Worm (Caenorhabditis elegans) whole organism, L2 larva: Measurements from ENCODE around the gene srbc-79.

Source experiments
- C34F6.9 ChIP-seq: fragments of 150-350 bp; optimal IDR thresholded peaks from 2 replicates; lab custom pipeline; 2014; ENCODE audit warnings: missing biosample characterization, missing genetic modification characterization
- F13H6.1 ChIP-seq: sonication (generic microtip); optimal IDR thresholded peaks from 2 replicates; lab custom pipeline; 2016; ENCODE audit warnings: missing genetic modification characterization, missing compliant biosample characterization
- R02D3.7 ChIP-seq: fragments of 150-350 bp; optimal IDR thresholded peaks from 2 replicates; lab custom pipeline; 2014; ENCODE audit warnings: missing biosample characterization, missing genetic modification characterization
- ama-1 ChIP-seq: fragments of 150-350 bp; optimal IDR thresholded peaks from 2 replicates; lab custom pipeline; 2018; ENCODE audit warnings: inconsistent platforms
- ceh-82 ChIP-seq: fragments of 150-350 bp; optimal IDR thresholded peaks from 2 replicates; lab custom pipeline; 2014; ENCODE audit warnings: missing biosample characterization, missing genetic modification characterization
- crh-2 ChIP-seq: sonication (generic microtip); optimal IDR thresholded peaks from 2 replicates; lab custom pipeline; 2017; ENCODE audit warnings: missing biosample characterization, missing genetic modification characterization
- dmd-4 ChIP-seq: sonication (generic microtip); optimal IDR thresholded peaks from 2 replicates; lab custom pipeline; 2017; ENCODE audit warnings: missing biosample characterization, missing genetic modification characterization
- egl-27 ChIP-seq: sonication (generic microtip); optimal IDR thresholded peaks from 3 replicates; lab custom pipeline; 2017; ENCODE audit warnings: missing biosample characterization, missing genetic modification reagents, missing genetic modification characterization
- elt-1 ChIP-seq: fragments of 150-350 bp; optimal IDR thresholded peaks from 2 replicates; lab custom pipeline; 2014; ENCODE audit warnings: missing biosample characterization, missing genetic modification characterization
- fos-1 ChIP-seq: fragments of 150-350 bp; optimal IDR thresholded peaks from 2 replicates; lab custom pipeline; 2014; ENCODE audit warnings: missing biosample characterization, missing genetic modification characterization
- gmeb-1 ChIP-seq: fragments of 150-350 bp; optimal IDR thresholded peaks from 2 replicates; lab custom pipeline; 2014; ENCODE audit warnings: missing biosample characterization, missing genetic modification characterization
- lin-13 ChIP-seq: fragments of 150-350 bp; optimal IDR thresholded peaks from 2 replicates; lab custom pipeline; 2014; ENCODE audit warnings: missing biosample characterization, missing genetic modification reagents, missing genetic modification characterization
- lin-39 ChIP-seq: fragments of 150-350 bp; optimal IDR thresholded peaks from 2 replicates; lab custom pipeline; 2014; ENCODE audit warnings: missing biosample characterization, missing genetic modification reagents, missing genetic modification characterization
- lsy-2 ChIP-seq, 2 experiments: fragments of 150-350 bp in 1 of 2; sonication (generic microtip) in 1 of 2; optimal IDR thresholded peaks; 2 replicates each; lab custom pipeline; 2014 to 2017; ENCODE audit warnings: missing biosample characterization in 2 of 2, missing genetic modification characterization in 2 of 2
- mab-5 ChIP-seq: fragments of 150-350 bp; optimal IDR thresholded peaks from 2 replicates; lab custom pipeline; 2014; ENCODE audit warnings: missing biosample characterization, missing genetic modification characterization
- mdl-1 ChIP-seq, 2 experiments: fragments of 150-350 bp in 1 of 2; sonication (generic microtip) in 1 of 2; optimal IDR thresholded peaks; 2 replicates each; lab custom pipeline; 2017; ENCODE audit warnings: missing biosample characterization in 2 of 2, missing genetic modification characterization in 2 of 2
- nhr-11 ChIP-seq: fragments of 150-350 bp; optimal IDR thresholded peaks from 2 replicates; lab custom pipeline; 2014; ENCODE audit warnings: missing biosample characterization, missing genetic modification characterization
- nhr-12 ChIP-seq: fragments of 150-350 bp; optimal IDR thresholded peaks from 2 replicates; lab custom pipeline; 2014; ENCODE audit warnings: missing biosample characterization, missing genetic modification characterization
- nhr-237 ChIP-seq: fragments of 150-350 bp; optimal IDR thresholded peaks from 2 replicates; lab custom pipeline; 2014; ENCODE audit warnings: missing biosample characterization, missing genetic modification characterization
- nhr-25 ChIP-seq: fragments of 150-350 bp; sonication (generic microtip); optimal IDR thresholded peaks from 3 replicates; lab custom pipeline; 2014; ENCODE audit warnings: missing biosample characterization, missing genetic modification characterization
- nhr-6 ChIP-seq: fragments of 150-350 bp; optimal IDR thresholded peaks from 2 replicates; lab custom pipeline; 2014; ENCODE audit warnings: missing biosample characterization, missing genetic modification characterization
- nhr-77 ChIP-seq: fragments of 150-350 bp; optimal IDR thresholded peaks from 2 replicates; lab custom pipeline; 2014; ENCODE audit warnings: missing biosample characterization, missing genetic modification characterization
- peb-1 ChIP-seq: fragments of 150-350 bp; optimal IDR thresholded peaks from 2 replicates; lab custom pipeline; 2014; ENCODE audit warnings: missing biosample characterization, missing genetic modification characterization
- sma-3 ChIP-seq: sonication (generic microtip); optimal IDR thresholded peaks from 2 replicates; lab custom pipeline; 2016; ENCODE audit warnings: missing genetic modification reagents, missing genetic modification characterization, missing compliant biosample characterization
- sma-9 ChIP-seq, 2 experiments: fragments of 150-350 bp in 1 of 2; sonication (generic microtip) in 1 of 2; optimal IDR thresholded peaks; 2 replicates each; lab custom pipeline; 2014 to 2016; ENCODE audit warnings: missing genetic modification characterization in 2 of 2, mild to moderate bottlenecking in 1 of 2, missing biosample characterization in 1 of 2, missing compliant biosample characterization in 1 of 2, missing genetic modification reagents in 1 of 2, moderate library complexity in 1 of 2
- unc-39 ChIP-seq: fragments of 150-350 bp; optimal IDR thresholded peaks from 2 replicates; lab custom pipeline; 2014; ENCODE audit warnings: missing biosample characterization, missing genetic modification characterization
- unc-55 ChIP-seq: fragments of 150-350 bp; sonication (generic microtip); optimal IDR thresholded peaks from 3 replicates; lab custom pipeline; 2014; ENCODE audit warnings: missing biosample characterization, missing genetic modification reagents, missing genetic modification characterization
- unc-62 ChIP-seq: fragments of 150-350 bp; optimal IDR thresholded peaks from 2 replicates; lab custom pipeline; 2014; ENCODE audit warnings: missing biosample characterization, missing genetic modification reagents, missing genetic modification characterization
- ztf-1 ChIP-seq: fragments of 200-800 bp; sonication (Bioruptor generic); conservative IDR thresholded peaks from 2 replicates; pipeline ENCODE4 v1.3.6; 2022; ENCODE audit warnings: missing genetic modification characterization, missing compliant biosample characterization
- ztf-11 ChIP-seq: sonication (generic microtip); optimal IDR thresholded peaks from 2 replicates; lab custom pipeline; 2017; ENCODE audit warnings: missing biosample characterization, missing genetic modification characterization

srbc-79 gene

DNA sequence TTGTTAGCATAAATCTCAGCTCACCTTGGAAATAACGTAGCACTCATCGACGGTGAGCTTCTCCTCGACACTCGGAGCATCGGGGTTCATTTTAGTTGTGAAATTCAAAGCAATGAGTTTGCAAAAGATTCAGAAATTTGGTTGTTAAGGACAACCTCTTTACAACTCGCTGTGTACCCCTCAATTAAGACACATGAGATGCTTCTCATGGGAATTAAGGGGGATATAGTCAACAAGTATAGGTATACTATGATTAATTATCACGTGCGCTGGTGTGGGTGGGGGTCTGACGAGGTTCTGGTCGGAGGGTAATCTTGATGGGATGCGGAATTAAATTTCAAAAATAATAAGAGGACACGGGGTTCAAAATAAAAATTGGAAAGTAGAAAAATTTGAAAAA, 8.1 kb upstream of the srbc-79 start, which contains the start of gene dct-14:
Gene dct-14, minus strand, starts transcription at position 101 of the 400 bp plus-strand sequence.
- no peak for TF ChIP-seq nhr-237 (tag; lab: Kevin White, UChicago)
- no peak for TF ChIP-seq C34F6.9
- TF ChIP-seq peb-1 = no peak
- TF ChIP-seq mab-5 (tag; lab: Kevin White, UChicago) = no peak
- no peak for TF ChIP-seq lin-13 (GFP tag; lab: Kevin White, UChicago)
- TF ChIP-seq ceh-82 (tag; lab: Kevin White, UChicago) = no peak
- TF ChIP-seq unc-55 (GFP tag; lab: Kevin White, UChicago) = no peak
- no peak for TF ChIP-seq lin-39
- no peak for TF ChIP-seq nhr-12 (tag; lab: Kevin White, UChicago)
- no peak for TF ChIP-seq elt-1 (tag; lab: Kevin White, UChicago)
- no peak for TF ChIP-seq ama-1
- no peak for TF ChIP-seq ztf-11 (tag; lab: Kevin White, UChicago)
- no peak for TF ChIP-seq sma-3
- no peak for TF ChIP-seq nhr-6 (tag; lab: Kevin White, UChicago)
- no peak for TF ChIP-seq unc-39
- no peak for TF ChIP-seq dmd-4 (tag; lab: Kevin White, UChicago)

DNA sequence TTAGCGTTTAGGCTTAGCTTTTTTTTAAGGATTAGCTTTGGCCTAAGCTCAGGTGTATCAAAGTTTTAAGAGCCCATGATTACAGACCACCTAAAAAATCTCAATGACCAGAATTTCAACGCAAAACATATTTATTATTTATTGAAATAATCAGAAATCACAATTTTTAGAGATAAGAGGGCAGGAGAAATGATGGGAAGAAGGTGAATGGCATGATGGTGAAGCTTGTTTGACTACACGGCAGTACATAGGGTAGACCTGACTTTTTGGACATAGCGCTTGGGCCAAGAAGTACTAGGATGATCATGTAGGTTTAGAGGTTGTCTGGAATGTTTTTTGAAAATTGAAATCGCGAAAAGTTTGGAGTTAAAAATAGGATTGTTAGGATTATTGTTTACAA, 7.4 kb upstream of the srbc-79 start:
- TF ChIP-seq fos-1 (tag; lab: Kevin White, UChicago) (peak; percentile 34), ztf-11 (tag; lab: Kevin White, UChicago) (no peak), C34F6.9 (no peak)

DNA sequence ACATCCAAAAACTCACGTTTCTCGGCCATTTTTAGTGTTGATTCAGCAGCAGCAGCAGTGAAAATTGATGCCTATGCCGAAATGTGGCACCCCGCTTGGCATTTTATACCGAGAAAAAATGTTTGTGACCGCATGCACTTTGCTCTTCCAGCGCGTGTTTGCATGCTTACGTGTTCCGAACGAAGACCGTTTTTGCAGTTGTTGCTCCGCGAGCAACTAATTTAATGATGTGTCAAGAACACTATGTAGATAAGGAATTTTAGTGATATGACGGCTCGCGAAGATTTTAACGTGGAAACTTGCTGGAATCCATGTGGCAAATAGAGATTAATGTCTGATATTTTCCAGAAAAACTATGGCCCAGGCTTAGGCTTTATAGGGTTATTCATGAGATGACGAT, 6.7 kb upstream of the srbc-79 start, which contains the start of gene dct-16:
Gene dct-16, minus strand, starts transcription at position 78 of the 400 bp plus-strand sequence.
- TF ChIP-seq sma-9 (GFP tag; optimal IDR thresholded peaks at IDR 0.05; lab: Kevin White, UChicago) = peak; percentile 68
- no peak for TF ChIP-seq sma-9 (tag; optimal IDR thresholded peaks at IDR 0.05; lab: Kevin White, UChicago)
- peak; percentile 58 for TF ChIP-seq fos-1 (tag; lab: Kevin White, UChicago)
- peak; percentile 74 for TF ChIP-seq crh-2 (tag; lab: Kevin White, UChicago)
- no peak for TF ChIP-seq R02D3.7 (tag; lab: Kevin White, UChicago)
- TF ChIP-seq mdl-1 (tag; optimal IDR thresholded peaks at IDR 0.05; lab: Kevin White, UChicago) = peak in 1 of 2 experiments; percentile 29
- TF ChIP-seq gmeb-1 (tag; lab: Kevin White, UChicago) = peak; percentile 15
- peak; percentile 5 for TF ChIP-seq F13H6.1 (tag; lab: Kevin White, UChicago)
- no peak for TF ChIP-seq dmd-4 (tag; lab: Kevin White, UChicago)
- TF ChIP-seq egl-27 (tag; lab: Kevin White, UChicago) = no peak
- TF ChIP-seq ztf-1 (GFP tag; lab: Robert Waterston, UW) = no peak

DNA sequence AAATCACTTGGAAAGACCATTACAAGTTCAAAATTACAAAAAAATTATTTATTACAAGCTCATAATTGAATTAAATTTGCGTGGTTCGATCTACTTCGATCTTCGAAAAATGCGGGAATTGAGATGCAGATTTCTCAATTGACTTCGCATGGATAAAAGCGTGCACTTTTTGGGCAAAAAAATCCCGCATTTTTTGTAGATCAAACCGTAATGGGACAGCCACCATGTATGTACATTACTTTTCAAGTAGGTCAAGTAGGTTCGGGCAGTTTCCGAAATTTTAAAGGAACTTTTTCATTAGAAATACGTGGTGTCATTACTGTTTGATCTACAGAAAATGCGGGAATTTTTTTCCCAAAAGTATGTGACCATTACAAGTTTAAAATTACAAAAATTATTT, 5.3 kb upstream of the srbc-79 start:
- TF ChIP-seq F13H6.1 (tag; lab: Kevin White, UChicago) (no peak), crh-2 (tag; lab: Kevin White, UChicago) (peak; percentile 26), fos-1 (tag; lab: Kevin White, UChicago) (peak; percentile 31), nhr-6 (tag; lab: Kevin White, UChicago) (no peak)
- TF ChIP-seq, all 48 proteins: peak for 2

DNA sequence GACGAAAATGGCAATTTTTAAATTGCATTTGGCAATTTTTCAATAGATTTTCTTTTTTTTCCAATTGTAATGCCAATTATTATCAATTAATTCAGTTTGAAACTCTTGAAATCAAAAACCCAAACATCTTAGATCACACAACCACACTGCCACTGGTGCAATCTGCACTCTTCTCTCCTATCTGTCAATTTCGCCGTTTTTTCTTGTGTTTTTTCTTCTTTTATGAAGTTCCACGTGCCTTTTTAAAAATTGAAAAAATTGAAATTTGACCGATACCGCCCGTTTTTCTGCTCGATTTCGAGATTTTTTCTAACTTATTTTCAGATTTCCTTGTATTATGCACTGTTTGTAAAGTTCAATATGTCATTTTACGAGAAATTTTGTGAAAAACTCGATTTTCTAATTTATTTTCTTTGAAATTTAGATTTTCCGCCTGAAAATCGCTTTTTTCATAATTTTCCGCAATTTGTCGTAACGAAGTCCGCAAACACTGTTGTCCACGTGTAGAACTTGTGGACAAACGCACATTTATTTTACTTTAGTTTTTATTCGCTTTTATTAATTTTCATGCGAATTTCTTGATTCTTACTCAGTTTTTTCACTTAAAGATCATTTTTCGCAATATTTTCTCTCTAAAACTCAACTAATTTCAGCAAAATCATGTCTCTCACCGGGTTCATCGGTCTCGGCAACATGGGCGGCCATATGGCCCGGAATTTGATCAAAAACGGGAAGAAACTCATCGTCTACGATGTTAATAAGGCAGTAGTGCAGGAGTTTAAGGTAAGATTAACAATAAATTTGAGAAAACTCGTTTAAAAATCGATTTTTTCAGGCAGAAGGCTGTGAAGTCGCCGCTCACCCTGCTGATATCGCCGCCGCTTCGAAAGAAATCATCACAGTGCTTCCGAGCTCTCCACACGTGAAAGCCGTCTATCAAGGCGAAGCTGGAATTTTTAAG, 1.3 kb upstream of the srbc-79 start, which contains the start of gene B0250.5:
Gene B0250.5, plus strand, starts transcription at position 654 of the 961 bp plus-strand sequence.
- TF ChIP-seq F13H6.1 (tag; lab: Kevin White, UChicago) (peak; percentile 10), nhr-11 (no peak), unc-62 (GFP tag; lab: Kevin White, UChicago) (no peak), egl-27 (tag; lab: Kevin White, UChicago) (no peak), gmeb-1 (tag; lab: Kevin White, UChicago) (peak; percentile 20), unc-55 (GFP tag; lab: Kevin White, UChicago) (peak; percentile 70), crh-2 (tag; lab: Kevin White, UChicago) (peak; percentile 69), nhr-25 (tag; lab: Kevin White, UChicago) (peak; percentile 21), lin-13 (GFP tag; lab: Kevin White, UChicago) (peak; percentile 13), C34F6.9 (peak; percentile 65), lsy-2 (tag; optimal IDR thresholded peaks at IDR 0.05; lab: Kevin White, UChicago) (peak; percentile 56 to 66), nhr-77 (tag; lab: Kevin White, UChicago) (no peak), sma-3 (peak; percentile 37)
